Worm (Caenorhabditis elegans) whole organism, L2 larva: Measurements from ENCODE around the gene smg-4.

Experiments used
- aly-2 ChIP-seq: fragments of 150-350 bp; optimal IDR thresholded peaks from 2 replicates; lab custom pipeline; 2014; ENCODE audit warnings: missing biosample characterization, missing genetic modification characterization
- ceh-16 ChIP-seq: fragments of 150-350 bp; optimal IDR thresholded peaks from 2 replicates; lab custom pipeline; 2014; ENCODE audit warnings: missing biosample characterization, missing genetic modification characterization
- ceh-82 ChIP-seq: fragments of 150-350 bp; optimal IDR thresholded peaks from 2 replicates; lab custom pipeline; 2014; ENCODE audit warnings: missing biosample characterization, missing genetic modification characterization
- dmd-4 ChIP-seq: sonication (generic microtip); optimal IDR thresholded peaks from 2 replicates; lab custom pipeline; 2017; ENCODE audit warnings: missing biosample characterization, missing genetic modification characterization
- fos-1 ChIP-seq: fragments of 150-350 bp; optimal IDR thresholded peaks from 2 replicates; lab custom pipeline; 2014; ENCODE audit warnings: missing biosample characterization, missing genetic modification characterization
- lin-13 ChIP-seq: fragments of 150-350 bp; optimal IDR thresholded peaks from 2 replicates; lab custom pipeline; 2014; ENCODE audit warnings: missing biosample characterization, missing genetic modification reagents, missing genetic modification characterization
- mab-5 ChIP-seq: fragments of 150-350 bp; optimal IDR thresholded peaks from 2 replicates; lab custom pipeline; 2014; ENCODE audit warnings: missing biosample characterization, missing genetic modification characterization
- mbf-1 ChIP-seq: sonication (generic microtip); optimal IDR thresholded peaks from 2 replicates; lab custom pipeline; 2017; ENCODE audit warnings: missing biosample characterization, missing genetic modification characterization
- nhr-12 ChIP-seq: fragments of 150-350 bp; optimal IDR thresholded peaks from 2 replicates; lab custom pipeline; 2014; ENCODE audit warnings: missing biosample characterization, missing genetic modification characterization
- nhr-25 ChIP-seq: fragments of 150-350 bp; sonication (generic microtip); optimal IDR thresholded peaks from 3 replicates; lab custom pipeline; 2014; ENCODE audit warnings: missing biosample characterization, missing genetic modification characterization
- snpc-4 ChIP-seq: fragments of 150-350 bp; optimal IDR thresholded peaks from 2 replicates; lab custom pipeline; 2014; ENCODE audit warnings: missing biosample characterization, missing genetic modification characterization

DNA sequence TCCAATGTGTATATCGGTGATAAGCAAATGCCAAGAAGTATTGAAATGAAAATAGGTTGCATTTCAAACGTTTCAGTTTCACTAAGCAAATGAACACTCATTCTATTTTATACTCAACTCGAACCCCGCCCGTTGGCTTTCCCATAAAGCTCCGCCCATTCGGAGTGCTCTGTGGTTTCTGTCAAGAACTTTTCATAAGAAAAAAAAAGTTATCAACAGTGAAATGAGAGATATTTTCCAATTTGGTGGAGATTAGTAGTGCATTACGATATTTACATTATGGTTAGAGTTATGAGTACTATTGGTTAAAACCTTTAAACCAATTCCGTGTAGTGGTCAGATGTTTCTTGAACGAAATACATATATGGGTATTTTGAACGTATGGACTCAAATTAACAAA is 27.2 kb downstream of the smg-4 start, which contains the start of gene F58E6.4:
- TF ChIP-seq ceh-82 (tag; lab: Kevin White, UChicago) (no peak), ceh-16 (tag; lab: Kevin White, UChicago) (no peak), nhr-25 (tag; lab: Kevin White, UChicago) (no peak), aly-2 (tag; lab: Kevin White, UChicago) (no peak), dmd-4 (tag; lab: Kevin White, UChicago) (no peak), mbf-1 (tag; lab: Kevin White, UChicago) (no peak), lin-13 (GFP tag; lab: Kevin White, UChicago) (no peak), nhr-12 (tag; lab: Kevin White, UChicago) (no peak), mab-5 (tag; lab: Kevin White, UChicago) (no peak), fos-1 (no peak), snpc-4 (tag; lab: Kevin White, UChicago) (no peak)
